Worm (Caenorhabditis elegans) whole organism, L2 larva: Measurements from ENCODE around the gene F41B5.1.
"Not testable (repeated sequence)": the region's sequence is repeated elsewhere in the genome, so short reads cannot be mapped to it uniquely, and the experiment has no call there.

Experiments
- C34F6.9 ChIP-seq: fragments of 150-350 bp; optimal IDR thresholded peaks from 2 replicates; lab custom pipeline; 2014; ENCODE audit warnings: missing biosample characterization, missing genetic modification characterization
- F13H6.1 ChIP-seq: sonication (generic microtip); optimal IDR thresholded peaks from 2 replicates; lab custom pipeline; 2016; ENCODE audit warnings: missing genetic modification characterization, missing compliant biosample characterization
- alr-1 ChIP-seq: fragments of 150-350 bp; optimal IDR thresholded peaks from 2 replicates; lab custom pipeline; 2014; ENCODE audit warnings: missing biosample characterization, missing genetic modification characterization
- aly-2 ChIP-seq: fragments of 150-350 bp; optimal IDR thresholded peaks from 2 replicates; lab custom pipeline; 2014; ENCODE audit warnings: missing biosample characterization, missing genetic modification characterization
- ama-1 ChIP-seq: fragments of 150-350 bp; optimal IDR thresholded peaks from 2 replicates; lab custom pipeline; 2018; ENCODE audit warnings: inconsistent platforms
- ceh-16 ChIP-seq: fragments of 150-350 bp; optimal IDR thresholded peaks from 2 replicates; lab custom pipeline; 2014; ENCODE audit warnings: missing biosample characterization, missing genetic modification characterization
- ceh-82 ChIP-seq: fragments of 150-350 bp; optimal IDR thresholded peaks from 2 replicates; lab custom pipeline; 2014; ENCODE audit warnings: missing biosample characterization, missing genetic modification characterization
- crh-2 ChIP-seq: sonication (generic microtip); optimal IDR thresholded peaks from 2 replicates; lab custom pipeline; 2017; ENCODE audit warnings: missing biosample characterization, missing genetic modification characterization
- dmd-4 ChIP-seq: sonication (generic microtip); optimal IDR thresholded peaks from 2 replicates; lab custom pipeline; 2017; ENCODE audit warnings: missing biosample characterization, missing genetic modification characterization
- egl-27 ChIP-seq: sonication (generic microtip); optimal IDR thresholded peaks from 3 replicates; lab custom pipeline; 2017; ENCODE audit warnings: missing biosample characterization, missing genetic modification reagents, missing genetic modification characterization
- elt-1 ChIP-seq: fragments of 150-350 bp; optimal IDR thresholded peaks from 2 replicates; lab custom pipeline; 2014; ENCODE audit warnings: missing biosample characterization, missing genetic modification characterization
- fos-1 ChIP-seq: fragments of 150-350 bp; optimal IDR thresholded peaks from 2 replicates; lab custom pipeline; 2014; ENCODE audit warnings: missing biosample characterization, missing genetic modification characterization
- gmeb-1 ChIP-seq: fragments of 150-350 bp; optimal IDR thresholded peaks from 2 replicates; lab custom pipeline; 2014; ENCODE audit warnings: missing biosample characterization, missing genetic modification characterization
- lin-11 ChIP-seq: fragments of 150-350 bp; sonication (generic microtip); optimal IDR thresholded peaks from 2 replicates; lab custom pipeline; 2014; ENCODE audit warnings: missing biosample characterization, missing genetic modification characterization, inconsistent platforms, mixed read lengths
- lin-13 ChIP-seq: fragments of 150-350 bp; optimal IDR thresholded peaks from 2 replicates; lab custom pipeline; 2014; ENCODE audit warnings: missing biosample characterization, missing genetic modification reagents, missing genetic modification characterization
- lin-39 ChIP-seq: fragments of 150-350 bp; optimal IDR thresholded peaks from 2 replicates; lab custom pipeline; 2014; ENCODE audit warnings: missing biosample characterization, missing genetic modification reagents, missing genetic modification characterization
- lsy-2 ChIP-seq, 2 experiments: fragments of 150-350 bp in 1 of 2; sonication (generic microtip) in 1 of 2; optimal IDR thresholded peaks; 2 replicates each; lab custom pipeline; 2014 to 2017; ENCODE audit warnings: missing biosample characterization in 2 of 2, missing genetic modification characterization in 2 of 2
- mab-5 ChIP-seq: fragments of 150-350 bp; optimal IDR thresholded peaks from 2 replicates; lab custom pipeline; 2014; ENCODE audit warnings: missing biosample characterization, missing genetic modification characterization
- mbf-1 ChIP-seq: sonication (generic microtip); optimal IDR thresholded peaks from 2 replicates; lab custom pipeline; 2017; ENCODE audit warnings: missing biosample characterization, missing genetic modification characterization
- nhr-12 ChIP-seq: fragments of 150-350 bp; optimal IDR thresholded peaks from 2 replicates; lab custom pipeline; 2014; ENCODE audit warnings: missing biosample characterization, missing genetic modification characterization
- nhr-129 ChIP-seq: fragments of 150-350 bp; optimal IDR thresholded peaks from 2 replicates; lab custom pipeline; 2014; ENCODE audit warnings: missing biosample characterization, missing genetic modification characterization
- nhr-21 ChIP-seq: fragments of 150-350 bp; optimal IDR thresholded peaks from 2 replicates; lab custom pipeline; 2014; ENCODE audit warnings: missing biosample characterization, missing genetic modification characterization
- nhr-237 ChIP-seq: fragments of 150-350 bp; optimal IDR thresholded peaks from 2 replicates; lab custom pipeline; 2014; ENCODE audit warnings: missing biosample characterization, missing genetic modification characterization
- nhr-25 ChIP-seq: fragments of 150-350 bp; sonication (generic microtip); optimal IDR thresholded peaks from 3 replicates; lab custom pipeline; 2014; ENCODE audit warnings: missing biosample characterization, missing genetic modification characterization
- nhr-6 ChIP-seq: fragments of 150-350 bp; optimal IDR thresholded peaks from 2 replicates; lab custom pipeline; 2014; ENCODE audit warnings: missing biosample characterization, missing genetic modification characterization
- peb-1 ChIP-seq: fragments of 150-350 bp; optimal IDR thresholded peaks from 2 replicates; lab custom pipeline; 2014; ENCODE audit warnings: missing biosample characterization, missing genetic modification characterization
- sem-4 ChIP-seq: fragments of 150-350 bp; optimal IDR thresholded peaks from 2 replicates; lab custom pipeline; 2014; ENCODE audit warnings: missing biosample characterization, missing genetic modification reagents, missing genetic modification characterization
- sma-3 ChIP-seq: sonication (generic microtip); optimal IDR thresholded peaks from 2 replicates; lab custom pipeline; 2016; ENCODE audit warnings: missing genetic modification reagents, missing genetic modification characterization, missing compliant biosample characterization
- sma-9 ChIP-seq, 2 experiments: fragments of 150-350 bp in 1 of 2; sonication (generic microtip) in 1 of 2; optimal IDR thresholded peaks; 2 replicates each; lab custom pipeline; 2014 to 2016; ENCODE audit warnings: missing genetic modification characterization in 2 of 2, mild to moderate bottlenecking in 1 of 2, missing biosample characterization in 1 of 2, missing compliant biosample characterization in 1 of 2, missing genetic modification reagents in 1 of 2, moderate library complexity in 1 of 2
- snpc-4 ChIP-seq: fragments of 150-350 bp; optimal IDR thresholded peaks from 2 replicates; lab custom pipeline; 2014; ENCODE audit warnings: missing biosample characterization, missing genetic modification characterization
- unc-39 ChIP-seq: fragments of 150-350 bp; optimal IDR thresholded peaks from 2 replicates; lab custom pipeline; 2014; ENCODE audit warnings: missing biosample characterization, missing genetic modification characterization
- unc-55 ChIP-seq: fragments of 150-350 bp; sonication (generic microtip); optimal IDR thresholded peaks from 3 replicates; lab custom pipeline; 2014; ENCODE audit warnings: missing biosample characterization, missing genetic modification reagents, missing genetic modification characterization
- zag-1 ChIP-seq: fragments of 150-350 bp; optimal IDR thresholded peaks from 2 replicates; lab custom pipeline; 2014; ENCODE audit warnings: missing biosample characterization, missing genetic modification characterization
- ztf-11 ChIP-seq: sonication (generic microtip); optimal IDR thresholded peaks from 2 replicates; lab custom pipeline; 2017; ENCODE audit warnings: missing biosample characterization, missing genetic modification characterization
- ztf-4 ChIP-seq: fragments of 150-350 bp; optimal IDR thresholded peaks from 2 replicates; lab custom pipeline; 2014; ENCODE audit warnings: missing biosample characterization, missing genetic modification characterization

F41B5.1 gene

DNA sequence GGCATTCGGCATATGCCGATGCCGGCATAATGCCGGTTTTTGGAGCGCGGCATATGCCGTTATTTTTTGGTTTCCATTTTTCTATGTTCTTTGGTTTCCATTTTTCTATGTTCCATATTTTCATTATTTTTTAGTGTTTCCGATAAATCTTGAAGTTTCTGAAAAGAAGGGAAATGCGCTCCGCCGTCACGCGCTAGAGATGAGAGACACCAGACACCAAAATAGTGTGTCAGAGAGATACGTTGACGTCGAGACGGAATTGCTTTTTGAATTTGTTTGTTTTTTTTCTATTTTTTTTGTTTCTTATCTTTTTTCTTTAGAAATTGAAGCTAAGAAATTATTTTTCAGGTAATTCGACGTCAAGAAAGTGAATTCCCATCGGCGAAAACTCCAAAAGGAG is at the start of gene F41B5.1:
F41B5.1 (plus strand) TSS at position 343 of the 400 bp plus-strand sequence.
- TF ChIP-seq elt-1 (tag; lab: Kevin White, UChicago); zag-1; ama-1 (lab: Kevin White, UChicago): not testable (repeated sequence)

DNA sequence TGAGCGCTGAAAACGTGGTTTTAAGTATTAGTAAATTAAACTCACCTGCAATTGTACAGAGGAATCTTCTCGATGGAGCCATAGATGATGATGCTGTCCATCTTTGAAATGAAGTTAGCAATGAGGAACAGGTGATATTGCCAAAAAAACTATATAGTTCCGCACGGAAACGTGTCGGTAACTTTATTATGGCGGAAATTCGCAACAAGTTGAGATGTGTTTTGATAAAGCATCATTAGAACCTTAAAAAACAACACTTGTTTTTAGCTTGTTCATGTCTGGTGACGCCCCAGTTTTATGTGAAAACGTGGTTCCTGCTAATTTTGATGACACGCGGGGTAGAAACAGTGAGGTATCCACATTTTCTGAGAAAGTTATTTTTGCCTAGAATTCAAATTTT is 49.2 kb upstream of the F41B5.1 start, which contains the start of gene srt-40:
srt-40 (minus strand) TSS at position 101 of the 400 bp plus-strand sequence.
- TF ChIP-seq lin-11 (tag; lab: Kevin White, UChicago) (no peak), nhr-12 (tag; lab: Kevin White, UChicago) (no peak), fos-1 (tag; lab: Kevin White, UChicago) (no peak), lin-13 (no peak), nhr-25 (tag; lab: Kevin White, UChicago) (no peak), unc-55 (no peak), zag-1 (no peak), ama-1 (lab: Kevin White, UChicago) (no peak), ztf-11 (tag; lab: Kevin White, UChicago) (no peak), ceh-16 (no peak), crh-2 (tag; lab: Kevin White, UChicago) (no peak), peb-1 (tag; lab: Kevin White, UChicago) (no peak), mab-5 (tag; lab: Kevin White, UChicago) (no peak), dmd-4 (tag; lab: Kevin White, UChicago) (no peak), mbf-1 (tag; lab: Kevin White, UChicago) (no peak), nhr-6 (tag; lab: Kevin White, UChicago) (no peak)

DNA sequence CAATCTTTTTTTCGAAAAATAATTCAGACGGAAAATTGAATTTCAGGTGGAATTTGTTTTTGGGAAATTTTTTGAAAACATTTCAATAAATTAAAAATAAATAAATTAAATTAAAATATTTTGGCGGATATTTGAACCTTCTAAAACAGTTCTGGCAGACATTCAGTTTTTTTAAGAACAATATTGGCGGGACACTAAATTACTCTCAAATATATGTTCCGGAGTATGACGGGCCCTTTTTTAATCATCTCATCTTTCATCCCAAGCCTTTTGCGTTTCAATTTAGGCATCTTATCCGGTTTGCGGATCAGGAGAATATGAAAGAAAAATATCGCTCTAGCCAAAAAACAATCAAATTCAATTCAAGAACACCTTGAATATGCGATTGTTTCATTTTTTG is 48.5 kb upstream of the F41B5.1 start, which contains the start of gene svh-11:
svh-11 (plus strand) TSS at position 301 of the 400 bp plus-strand sequence.
- no peak for TF ChIP-seq alr-1 (tag; lab: Kevin White, UChicago)

DNA sequence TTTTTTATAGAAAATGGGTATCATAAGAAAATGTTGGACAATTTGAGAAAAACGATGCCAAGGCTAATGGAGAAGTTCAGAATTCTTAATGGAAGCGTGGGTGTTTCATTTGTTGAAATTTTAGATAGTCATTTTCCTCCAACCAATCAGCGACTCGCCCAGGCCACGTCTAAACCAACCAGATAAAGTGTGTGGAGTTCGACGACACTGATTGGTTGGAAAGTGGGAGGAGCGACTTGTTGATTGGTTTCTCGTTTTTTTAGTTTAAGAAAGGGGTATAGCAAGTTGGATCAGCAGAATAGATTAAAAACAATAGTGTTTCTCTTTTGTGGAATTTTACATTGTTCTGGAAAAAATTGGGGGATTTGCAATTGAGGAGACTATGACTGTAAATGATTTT is 47.8 kb upstream of the F41B5.1 start:
- TF ChIP-seq egl-27 (no peak), aly-2 (tag; lab: Kevin White, UChicago) (no peak), ceh-82 (tag; lab: Kevin White, UChicago) (no peak), C34F6.9 (no peak), elt-1 (tag; lab: Kevin White, UChicago) (no peak), unc-39 (tag; lab: Kevin White, UChicago) (no peak), snpc-4 (tag; lab: Kevin White, UChicago) (no peak), sma-9 (GFP tag; optimal IDR thresholded peaks at IDR 0.05; lab: Kevin White, UChicago) (no peak), sma-9 (tag; optimal IDR thresholded peaks at IDR 0.05; lab: Kevin White, UChicago) (no peak), nhr-129 (tag; lab: Kevin White, UChicago) (no peak), ceh-16 (no peak), nhr-237 (tag; lab: Kevin White, UChicago) (no peak), lin-11 (tag; lab: Kevin White, UChicago) (no peak)

DNA sequence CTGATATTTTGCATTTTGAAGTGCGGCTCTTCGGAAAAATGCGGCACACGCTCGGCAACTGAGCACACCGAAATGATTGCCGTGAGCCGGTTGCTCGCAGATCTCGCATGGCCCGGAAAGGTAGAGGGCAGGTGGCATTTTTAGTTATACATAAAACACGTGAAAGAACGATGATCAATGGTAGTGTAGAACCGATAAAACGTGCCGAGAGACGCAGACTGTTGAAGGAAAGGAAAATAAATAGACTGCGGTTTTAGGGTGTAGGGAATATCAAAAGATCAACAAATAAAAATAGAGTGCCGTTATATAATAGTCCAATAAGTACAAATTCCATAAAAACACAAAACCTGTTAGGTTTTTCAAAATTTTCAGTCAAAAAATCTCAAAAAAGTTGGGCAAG is 43.4 kb upstream of the F41B5.1 start, which contains the start of gene nhr-133:
nhr-133 (minus strand) TSS at position 183 of the 400 bp plus-strand sequence.
- TF ChIP-seq nhr-129 (tag; lab: Kevin White, UChicago) (peak; percentile 7), fos-1 (tag; lab: Kevin White, UChicago) (peak; percentile 23), sma-3 (GFP tag; lab: Kevin White, UChicago) (no peak), C34F6.9 (no peak), ama-1 (lab: Kevin White, UChicago) (no peak), F13H6.1 (tag; lab: Kevin White, UChicago) (peak; percentile 3), sma-9 (GFP tag; optimal IDR thresholded peaks at IDR 0.05; lab: Kevin White, UChicago) (peak; percentile 73), sma-9 (tag; optimal IDR thresholded peaks at IDR 0.05; lab: Kevin White, UChicago) (no peak), lin-11 (tag; lab: Kevin White, UChicago) (no peak), alr-1 (tag; lab: Kevin White, UChicago) (no peak), crh-2 (tag; lab: Kevin White, UChicago) (peak; percentile 38)
- TF ChIP-seq, all 48 proteins: peak for 5

DNA sequence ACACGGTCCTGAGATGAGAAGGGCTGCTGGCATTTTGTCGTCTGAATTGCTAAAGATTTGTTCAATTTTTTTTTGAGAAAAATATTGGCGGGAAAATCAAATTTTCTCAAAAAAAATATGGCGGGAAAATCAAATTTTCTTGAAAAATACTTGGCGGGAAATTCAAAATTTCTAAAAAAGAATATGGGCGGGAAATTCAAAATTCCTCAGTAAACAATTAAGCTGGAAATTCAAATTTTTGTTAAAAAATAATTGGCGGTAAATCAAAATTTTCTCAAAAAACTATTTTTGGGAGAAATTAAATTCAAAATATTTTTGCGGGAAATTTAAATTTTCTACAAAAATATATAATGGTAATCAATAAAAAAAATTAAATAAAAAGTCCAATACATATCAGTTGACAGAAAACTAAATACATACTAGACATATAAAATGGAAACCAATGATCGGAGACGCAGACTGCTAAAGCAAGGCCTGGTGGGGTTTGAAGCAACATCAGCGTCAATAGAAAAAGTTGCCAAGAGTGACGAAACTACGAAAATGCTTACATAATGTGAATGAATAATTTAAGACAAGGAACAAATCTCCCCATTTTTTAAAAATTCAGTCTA is 40.8 kb upstream of the F41B5.1 start, which contains the start of gene nhr-184:
nhr-184 (minus strand) TSS at position 51 of the 611 bp plus-strand sequence.
- no peak for TF ChIP-seq lin-11 (tag; lab: Kevin White, UChicago)
- TF ChIP-seq nhr-21 = no peak
- TF ChIP-seq lsy-2 (tag; optimal IDR thresholded peaks at IDR 0.05; lab: Kevin White, UChicago) = peak in 1 of 2 experiments; percentile 21
- peak; percentile 35 for TF ChIP-seq sma-9 (GFP tag; optimal IDR thresholded peaks at IDR 0.05; lab: Kevin White, UChicago)
- TF ChIP-seq sma-9 (tag; optimal IDR thresholded peaks at IDR 0.05; lab: Kevin White, UChicago) = no peak
- no peak for TF ChIP-seq nhr-237 (tag; lab: Kevin White, UChicago)
- no peak for TF ChIP-seq ceh-82 (tag; lab: Kevin White, UChicago)
- TF ChIP-seq gmeb-1 (tag; lab: Kevin White, UChicago) = peak; percentile 2
- TF ChIP-seq nhr-6 (tag; lab: Kevin White, UChicago) = no peak
- peak; percentile 30 for TF ChIP-seq unc-55
- no peak for TF ChIP-seq mbf-1 (tag; lab: Kevin White, UChicago)
- peak; percentile 56 for TF ChIP-seq fos-1 (tag; lab: Kevin White, UChicago)
- no peak for TF ChIP-seq nhr-129 (tag; lab: Kevin White, UChicago)
- no peak for TF ChIP-seq ceh-16
- TF ChIP-seq ztf-4 = no peak
- TF ChIP-seq lin-39 (tag; lab: Kevin White, UChicago) = no peak
- no peak for TF ChIP-seq sem-4 (tag; lab: Kevin White, UChicago)
- no peak for TF ChIP-seq mab-5 (tag; lab: Kevin White, UChicago)
